Fruit fly (Drosophila melanogaster) whole organism, embryonic: ENCODE data around the gene CG12990.

ENCODE experiments used
- CG1024 ChIP-seq: fragments of 200-800 bp; sonication (Bioruptor generic); IDR thresholded peaks from 2 replicates; pipeline ENCODE4 v1.3.6; 2022; ENCODE audit warnings: missing biosample characterization, missing genetic modification characterization
- CG10274 ChIP-seq: fragments of 200-800 bp; sonication (Bioruptor generic); optimal IDR thresholded peaks from 3 replicates; lab custom pipeline; 2017; ENCODE audit warnings: missing biosample characterization, mild to moderate bottlenecking, missing genetic modification characterization
- CG10431 ChIP-seq: fragments of 200-800 bp; sonication (Bioruptor generic); optimal IDR thresholded peaks from 3 replicates; lab custom pipeline; 2018; ENCODE audit warnings: missing biosample characterization, mild to moderate bottlenecking, missing genetic modification characterization
- CG11560 ChIP-seq: fragments of 200-800 bp; sonication (Bioruptor generic); IDR thresholded peaks from 3 replicates; pipeline ENCODE4 v1.3.6; 2022; ENCODE audit warnings: missing biosample characterization, missing genetic modification characterization
- CG13123 ChIP-seq: fragments of 200-800 bp; sonication (Bioruptor generic); optimal IDR thresholded peaks from 2 replicates; lab custom pipeline; 2016; ENCODE audit warnings: missing biosample characterization, missing genetic modification characterization
- CG15269 ChIP-seq: fragments of 200-800 bp; sonication (Bioruptor generic); optimal IDR thresholded peaks from 2 replicates; lab custom pipeline; 2018; ENCODE audit warnings: missing biosample characterization, mild to moderate bottlenecking, missing genetic modification characterization, moderate library complexity
- CG15696 ChIP-seq: fragments of 200-800 bp; sonication (Bioruptor generic); optimal IDR thresholded peaks from 2 replicates; lab custom pipeline; 2019; ENCODE audit warnings: missing biosample characterization, mild to moderate bottlenecking, missing genetic modification characterization, moderate library complexity
- CG16779 ChIP-seq: fragments of 200-800 bp; sonication (Bioruptor generic); IDR thresholded peaks from 2 replicates; pipeline ENCODE4 v1.3.6; 2022; ENCODE audit warnings: missing biosample characterization, missing genetic modification characterization
- CG17359 ChIP-seq: fragments of 200-800 bp; sonication (Bioruptor generic); optimal IDR thresholded peaks from 3 replicates; lab custom pipeline; 2018; ENCODE audit warnings: missing biosample characterization, mild to moderate bottlenecking, missing genetic modification characterization, moderate library complexity
- CG1792 ChIP-seq: fragments of 200-800 bp; sonication (Bioruptor generic); optimal IDR thresholded peaks from 2 replicates; lab custom pipeline; 2016; ENCODE audit warnings: missing biosample characterization, missing genetic modification characterization
- CG18599 ChIP-seq: fragments of 200-800 bp; sonication (Bioruptor generic); optimal IDR thresholded peaks from 3 replicates; lab custom pipeline; 2017; ENCODE audit warnings: missing biosample characterization, missing genetic modification characterization, mild to moderate bottlenecking, moderate library complexity, missing genetic modification reagents
- CG2116 ChIP-seq: fragments of 200-800 bp; sonication (Bioruptor generic); optimal IDR thresholded peaks from 3 replicates; lab custom pipeline; 2018; ENCODE audit warnings: missing biosample characterization, mild to moderate bottlenecking, missing genetic modification characterization
- CG2120 ChIP-seq: fragments of 200-800 bp; sonication (Bioruptor generic); optimal IDR thresholded peaks from 3 replicates; lab custom pipeline; 2016; ENCODE audit warnings: missing biosample characterization, missing genetic modification characterization
- CG3065 ChIP-seq: fragments of 200-800 bp; sonication (Bioruptor generic); optimal IDR thresholded peaks from 2 replicates; lab custom pipeline; 2016; ENCODE audit warnings: missing biosample characterization, missing genetic modification characterization
- CG5245 ChIP-seq: fragments of 200-800 bp; sonication (Bioruptor generic); optimal IDR thresholded peaks from 3 replicates; lab custom pipeline; 2016; ENCODE audit warnings: missing biosample characterization, missing genetic modification characterization
- CG9215 ChIP-seq: fragments of 200-800 bp; sonication (Bioruptor generic); IDR thresholded peaks from 2 replicates; pipeline ENCODE4 v1.3.6; 2022; ENCODE audit warnings: missing biosample characterization, missing genetic modification characterization
- D ChIP-seq, 2 experiments: fragments of 200-800 bp in 1 of 2; fragments of >200 bp in 1 of 2; sonication (Bioruptor generic) in 1 of 2; optimal IDR thresholded peaks; 2 replicates in 1 of 2; 3 replicates in 1 of 2; lab custom pipeline; 2017; ENCODE audit warnings: mild to moderate bottlenecking in 1 of 2, missing biosample characterization in 1 of 2, missing genetic modification characterization in 1 of 2, missing genetic modification reagents in 1 of 2
- HLHmδ ChIP-seq: fragments of 200-800 bp; sonication (Bioruptor generic); optimal IDR thresholded peaks from 2 replicates; lab custom pipeline; 2018; ENCODE audit warnings: missing biosample characterization, mild to moderate bottlenecking, missing genetic modification characterization, moderate library complexity
- Jarid2 ChIP-seq: fragments of 200-800 bp; sonication (Bioruptor generic); optimal IDR thresholded peaks from 3 replicates; lab custom pipeline; 2017; ENCODE audit warnings: mild to moderate bottlenecking, missing biosample characterization, missing genetic modification reagents, missing genetic modification characterization
- Med ChIP-seq: fragments of 200-800 bp; sonication (Bioruptor generic); peaks from one replicate; lab custom pipeline; 2016; ENCODE audit warnings: missing biosample characterization, missing genetic modification characterization, mild to moderate bottlenecking, inconsistent platforms, moderate library complexity
- NK7.1 ChIP-seq: fragments of 200-800 bp; sonication (Bioruptor generic); optimal IDR thresholded peaks from 3 replicates; lab custom pipeline; 2016; ENCODE audit warnings: missing biosample characterization, missing genetic modification characterization
- Spps ChIP-seq: fragments of 200-800 bp; sonication (Bioruptor generic); optimal IDR thresholded peaks from 2 replicates; lab custom pipeline; 2018; ENCODE audit warnings: missing biosample characterization, mild to moderate bottlenecking, missing genetic modification characterization
- Trl ChIP-seq, 3 experiments: fragments of >200 bp in 2 of 3; fragments of 200-800 bp in 1 of 3; sonication (Bioruptor generic) in 1 of 3; optimal IDR thresholded peaks; 2 replicates in 1 of 3; 3 replicates in 2 of 3; lab custom pipeline; 2016 to 2017; ENCODE audit warnings: missing biosample characterization in 1 of 3, missing genetic modification characterization in 1 of 3
- Usf ChIP-seq: fragments of 200-800 bp; sonication (Bioruptor generic); optimal IDR thresholded peaks from 2 replicates; lab custom pipeline; 2017; ENCODE audit warnings: missing genotype, missing biosample characterization, missing genetic modification characterization
- YL-1 ChIP-seq: fragments of 200-800 bp; sonication (Bioruptor generic); optimal IDR thresholded peaks from 3 replicates; lab custom pipeline; 2017; ENCODE audit warnings: missing biosample characterization, mild to moderate bottlenecking, missing genetic modification characterization
- aop ChIP-seq: fragments of 200-800 bp; sonication (Bioruptor generic); IDR thresholded peaks from 2 replicates; pipeline ENCODE4 v1.3.6; 2022; ENCODE audit warnings: missing biosample characterization, missing genetic modification characterization
- chinmo ChIP-seq: fragments of 200-800 bp; sonication (Bioruptor generic); IDR thresholded peaks from 4 replicates; pipeline ENCODE4 v1.3.6; 2022; ENCODE audit warnings: missing biosample characterization, missing genetic modification characterization; ENCODE audit not compliant: partially characterized antibody
- eyg ChIP-seq: fragments of 200-800 bp; sonication (Bioruptor generic); optimal IDR thresholded peaks from 3 replicates; lab custom pipeline; 2016; ENCODE audit warnings: missing biosample characterization, missing genetic modification characterization
- grau ChIP-seq: fragments of 200-800 bp; optimal IDR thresholded peaks from 3 replicates; lab custom pipeline; 2019; ENCODE audit warnings: missing biosample characterization, mild to moderate bottlenecking, missing genetic modification characterization, moderate library complexity
- h ChIP-seq: fragments of >200 bp; optimal IDR thresholded peaks from 2 replicates; lab custom pipeline; 2017
- hb ChIP-seq: fragments of 200-800 bp; sonication (Bioruptor generic); IDR thresholded peaks from 3 replicates; pipeline ENCODE4 v1.3.6; 2022; ENCODE audit warnings: missing biosample characterization, missing genetic modification characterization; ENCODE audit not compliant: partially characterized antibody
- inv ChIP-seq: fragments of 200-800 bp; sonication (Bioruptor generic); IDR thresholded peaks from 2 replicates; pipeline ENCODE4 v1.3.6; 2022; ENCODE audit warnings: missing biosample characterization, missing genetic modification characterization; ENCODE audit not compliant: partially characterized antibody
- ken ChIP-seq: fragments of 200-800 bp; sonication (Bioruptor generic); IDR thresholded peaks from 3 replicates; pipeline ENCODE4 v1.3.6; 2022; ENCODE audit warnings: missing biosample characterization, missing genetic modification characterization
- mam ChIP-seq: fragments of 200-800 bp; sonication (Bioruptor generic); optimal IDR thresholded peaks from 3 replicates; lab custom pipeline; 2016; ENCODE audit warnings: missing biosample characterization, missing genetic modification characterization
- pan ChIP-seq, 4 experiments: fragments of >200 bp in 3 of 4; fragments of 200-800 bp in 1 of 4; sonication (Bioruptor generic) in 1 of 4; optimal IDR thresholded peaks in 3 of 4; IDR thresholded peaks in 1 of 4; 2 replicates each; pipeline versions ENCODE4 v1.3.6 to Lab custom; 2017 to 2022; ENCODE audit warnings: missing biosample characterization in 2 of 4, missing genetic modification characterization in 2 of 4, mixed read lengths in 1 of 4
- pfk ChIP-seq: fragments of 200-800 bp; sonication (Bioruptor generic); optimal IDR thresholded peaks from 2 replicates; lab custom pipeline; 2018; ENCODE audit warnings: missing biosample characterization, mild to moderate bottlenecking, missing genetic modification characterization, moderate library complexity
- ro ChIP-seq: fragments of 200-800 bp; sonication (Bioruptor generic); IDR thresholded peaks from 2 replicates; pipeline ENCODE4 v1.3.6; 2022; ENCODE audit warnings: missing biosample characterization, missing genetic modification characterization
- run ChIP-seq: fragments of 200-800 bp; sonication (Bioruptor generic); optimal IDR thresholded peaks from 3 replicates; lab custom pipeline; 2018; ENCODE audit warnings: missing biosample characterization, mild to moderate bottlenecking, missing genetic modification characterization
- sim ChIP-seq: fragments of 200-800 bp; sonication (Bioruptor generic); IDR thresholded peaks from 2 replicates; pipeline ENCODE4 v1.3.6; 2022; ENCODE audit warnings: missing biosample characterization, missing genetic modification characterization
- slp2 ChIP-seq: fragments of 200-800 bp; sonication (Bioruptor generic); optimal IDR thresholded peaks from 2 replicates; lab custom pipeline; 2016; ENCODE audit warnings: missing biosample characterization, missing genetic modification characterization
- tap ChIP-seq: fragments of 200-800 bp; optimal IDR thresholded peaks from 3 replicates; lab custom pipeline; 2019; ENCODE audit warnings: missing biosample characterization, mild to moderate bottlenecking, missing genetic modification characterization, moderate library complexity
- tup ChIP-seq: fragments of 200-800 bp; sonication (Bioruptor generic); optimal IDR thresholded peaks from 2 replicates; lab custom pipeline; 2016; ENCODE audit warnings: missing biosample characterization, mild to moderate bottlenecking, missing genetic modification characterization, moderate library complexity
- usp ChIP-seq: fragments of >200 bp; optimal IDR thresholded peaks from 2 replicates; lab custom pipeline; 2017; ENCODE audit warnings: missing biosample characterization, missing genetic modification characterization
- vnd ChIP-seq: fragments of 200-800 bp; sonication (Bioruptor generic); IDR thresholded peaks from 3 replicates; pipeline ENCODE4 v1.3.6; 2022; ENCODE audit warnings: missing biosample characterization, missing genetic modification characterization; ENCODE audit not compliant: partially characterized antibody
- wdn ChIP-seq: fragments of 200-800 bp; sonication (Bioruptor generic); IDR thresholded peaks from 2 replicates; pipeline ENCODE4 v1.3.6; 2022; ENCODE audit warnings: missing biosample characterization, missing genetic modification characterization
- z ChIP-seq: fragments of 200-800 bp; sonication (Bioruptor generic); IDR thresholded peaks from 3 replicates; pipeline ENCODE4 v1.3.6; 2022; ENCODE audit warnings: missing biosample characterization, missing genetic modification characterization
- zen ChIP-seq: fragments of 200-800 bp; sonication (Bioruptor generic); optimal IDR thresholded peaks from 3 replicates; lab custom pipeline; 2018; ENCODE audit warnings: missing biosample characterization, mild to moderate bottlenecking, missing genetic modification characterization, moderate library complexity

Gene CG12990

dm6 chrX:17702738-17703570, 31.3 kb upstream of the CG12990 start, which contains the start of the genes CG8188 and par-6 (continued):
- TF ChIP-seq run (peak; percentile 36), h (lab: Kevin White, UChicago) (no peak), ro (GFP tag; lab: Robert Waterston, UW) (no peak; the same call in 1 of the 2 replicates), Usf (GFP tag; lab: Kevin White, UChicago) (peak; percentile 77), CG18599 (peak; percentile 85), CG1024 (GFP tag; lab: Robert Waterston, UW) (peak; percentile 46), CG2120 (GFP tag; lab: Kevin White, UChicago) (peak; percentile 93), tap (tag; lab: Kevin White, UChicago) (peak; percentile 68), CG10274 (GFP tag; lab: Kevin White, UChicago) (peak; percentile 100), tup (peak; percentile 72), usp (no peak), NK7.1 (peak; percentile 60), aop (GFP tag; lab: Robert Waterston, UW) (peak; percentile 4; the same call in 1 of the 2 replicates), chinmo (GFP tag; lab: Robert Waterston, UW) (peak; percentile 68; the same call in 2 of the 4 replicates), slp2 (GFP tag; lab: Kevin White, UChicago) (peak; percentile 84), Jarid2 (GFP tag; lab: Kevin White, UChicago) (peak; percentile 41), grau (tag; lab: Kevin White, UChicago) (peak; percentile 86), hb (GFP tag; lab: Robert Waterston, UW) (peak; percentile 62; the same call in 2 of the 3 replicates), ken (GFP tag; lab: Robert Waterston, UW) (peak; percentile 91), CG16779 (GFP tag; lab: Robert Waterston, UW) (0 out of 2 replicates have a peak, but pooled peaks have one; percentile 31), CG5245 (peak; percentile 70), Spps (tag; lab: Kevin White, UChicago) (peak; percentile 54), z (GFP tag; lab: Robert Waterston, UW) (no peak), sim (GFP tag; lab: Robert Waterston, UW) (peak; percentile 83), CG10431 (GFP tag; lab: Kevin White, UChicago) (peak; percentile 9), CG17359 (tag; lab: Kevin White, UChicago) (peak; percentile 77), CG13123 (GFP tag; lab: Kevin White, UChicago) (peak; percentile 81), Med (GFP tag; lab: Kevin White, UChicago) (peak; percentile 99), pan (optimal IDR thresholded peaks at IDR 0.05; lab: Kevin White, UChicago) (no peak), pan (GFP tag; optimal IDR thresholded peaks at IDR 0.05 in 1 of 2, IDR thresholded peaks at IDR 0.05 in 1 of 2) (peak in 1 of 2 experiments; percentile 88), Trl (optimal IDR thresholded peaks at IDR 0.05; lab: Kevin White, UChicago) (no peak), Trl (GFP tag; optimal IDR thresholded peaks at IDR 0.05; lab: Kevin White, UChicago) (peak; percentile 89), inv (GFP tag; lab: Robert Waterston, UW) (peak; percentile 68), CG3065 (GFP tag; lab: Kevin White, UChicago) (peak; percentile 26), HLHmδ (GFP tag; lab: Kevin White, UChicago) (no peak), CG15696 (tag; lab: Kevin White, UChicago) (peak; percentile 78), eyg (GFP tag; lab: Kevin White, UChicago) (peak; percentile 79), CG9215 (peak; percentile 89), D (optimal IDR thresholded peaks at IDR 0.05; lab: Kevin White, UChicago) (no peak), D (GFP tag; optimal IDR thresholded peaks at IDR 0.05; lab: Kevin White, UChicago) (peak; percentile 50), CG15269 (peak; percentile 83), CG2116 (GFP tag; lab: Kevin White, UChicago) (peak; percentile 98), YL-1 (peak; percentile 38), wdn (GFP tag; lab: Robert Waterston, UW) (peak; percentile 81), zen (tag; lab: Kevin White, UChicago) (peak; percentile 52), CG11560 (tag; lab: Robert Waterston, UW) (peak; percentile 73), pfk (peak; percentile 10), vnd (peak; percentile 69), mam (GFP tag; lab: Kevin White, UChicago) (peak; percentile 92), CG1792 (GFP tag; lab: Kevin White, UChicago) (peak; percentile 77)
